Worm (Caenorhabditis elegans): Measurements from ENCODE around the gene F54E2.5.

ce11 chrV:2792958-2793357, 22.9 kb downstream of the F54E2.5 start:
- no peak for TF ChIP-seq lsy-2 (tag; optimal IDR thresholded peaks at IDR 0.05)
- TF ChIP-seq pha-4 (tag; optimal IDR thresholded peaks at IDR 0.05), result no peak
- no peak for TF ChIP-seq ces-1 (GFP tag; optimal IDR thresholded peaks at IDR 0.05)
- TF ChIP-seq nhr-28 (tag; optimal IDR thresholded peaks at IDR 0.05), result no peak
- TF ChIP-seq lin-13 (tag; optimal IDR thresholded peaks at IDR 0.05), result no peak
- TF ChIP-seq mls-2 (tag; optimal IDR thresholded peaks at IDR 0.05), result no peak
- TF ChIP-seq mab-5 (tag; optimal IDR thresholded peaks at IDR 0.05), result no peak
- TF ChIP-seq unc-39 (tag; optimal IDR thresholded peaks at IDR 0.05), result no peak
